Fruit fly (Drosophila melanogaster) whole organism, wandering third instar larva: ENCODE measurements around the gene red.

ENCODE experiments used
- CG32264 ChIP-seq: fragments of 200-800 bp; sonication (Bioruptor generic); optimal IDR thresholded peaks from 2 replicates; lab custom pipeline; 2016; ENCODE audit warnings: missing biosample characterization, missing genetic modification characterization
- CG9705 ChIP-seq: fragments of 200-800 bp; sonication (Bioruptor generic); optimal IDR thresholded peaks from 2 replicates; lab custom pipeline; 2018; ENCODE audit warnings: missing biosample characterization, mild to moderate bottlenecking, missing genetic modification characterization
- Dfd ChIP-seq: fragments of >200 bp; optimal IDR thresholded peaks from 2 replicates; lab custom pipeline; 2017; ENCODE audit warnings: missing biosample characterization, missing genetic modification characterization
- GATAd ChIP-seq: sonication (Bioruptor generic); optimal IDR thresholded peaks from 2 replicates; lab custom pipeline; 2016; ENCODE audit warnings: missing biosample characterization, missing genetic modification characterization
- HLH106 ChIP-seq: fragments of 200-800 bp; optimal IDR thresholded peaks from 3 replicates; lab custom pipeline; 2019; ENCODE audit warnings: missing biosample characterization, mild to moderate bottlenecking, missing genetic modification characterization, moderate library complexity
- Hnf4 ChIP-seq: fragments of 200-800 bp; sonication (Bioruptor generic); optimal IDR thresholded peaks from 2 replicates; lab custom pipeline; 2016; ENCODE audit warnings: missing biosample characterization, mild to moderate bottlenecking, missing genetic modification characterization
- Hr78 ChIP-seq: fragments of >200 bp; optimal IDR thresholded peaks from 2 replicates; lab custom pipeline; 2017; ENCODE audit warnings: missing biosample characterization, missing genetic modification characterization
- Hr83 ChIP-seq: fragments of 200-300 bp; sonication (Bioruptor generic); optimal IDR thresholded peaks from 2 replicates; lab custom pipeline; 2016; ENCODE audit warnings: missing biosample characterization, mild to moderate bottlenecking, missing genetic modification characterization, moderate library complexity; ENCODE audit not compliant: poor library complexity, severe bottlenecking
- N ChIP-seq: fragments of >200 bp; optimal IDR thresholded peaks from 2 replicates; lab custom pipeline; 2018; ENCODE audit warnings: missing biosample characterization, missing external identifiers, missing genetic modification characterization
- OdsH ChIP-seq: fragments of 200-800 bp; sonication (Bioruptor generic); optimal IDR thresholded peaks from 2 replicates; lab custom pipeline; 2016; ENCODE audit warnings: missing biosample characterization, mild to moderate bottlenecking, missing genetic modification characterization
- Rel ChIP-seq, 2 experiments: fragments of 200-800 bp; sonication (Bioruptor generic) in 1 of 2; optimal IDR thresholded peaks; 2 replicates in 1 of 2; 3 replicates in 1 of 2; lab custom pipeline; 2016 to 2019; ENCODE audit warnings: mild to moderate bottlenecking in 2 of 2, missing biosample characterization in 2 of 2, missing genetic modification characterization in 2 of 2, moderate library complexity in 1 of 2
- Sp1 ChIP-seq: fragments of 200-800 bp; sonication (Bioruptor generic); optimal IDR thresholded peaks from 3 replicates; lab custom pipeline; 2019; ENCODE audit warnings: missing biosample characterization, mild to moderate bottlenecking, missing genetic modification characterization, moderate library complexity
- Vsx2 ChIP-seq: fragments of 200-300, 225-300 bp; sonication (Bioruptor generic); optimal IDR thresholded peaks from 2 replicates; lab custom pipeline; 2018; ENCODE audit warnings: missing biosample characterization, missing genetic modification characterization; ENCODE audit not compliant: partially characterized antibody
- br ChIP-seq: fragments of 200-800 bp; sonication (Bioruptor generic); optimal IDR thresholded peaks from 2 replicates; lab custom pipeline; 2016; ENCODE audit warnings: missing biosample characterization, missing genetic modification characterization
- dl ChIP-seq, 2 experiments: fragments of 175-275, 200-275 bp in 1 of 2; fragments of 200-275 bp in 1 of 2; sonication (Bioruptor generic); optimal IDR thresholded peaks; lab custom pipeline; 2018; ENCODE audit warnings: mild to moderate bottlenecking in 2 of 2, missing biosample characterization in 2 of 2, missing genetic modification characterization in 2 of 2, moderate library complexity in 2 of 2; ENCODE audit not compliant: partially characterized antibody in 2 of 2, insufficient read depth in 1 of 2
- dsf ChIP-seq: sonication (Bioruptor generic); optimal IDR thresholded peaks from 2 replicates; lab custom pipeline; 2016; ENCODE audit warnings: missing biosample characterization, missing genetic modification characterization, borderline replicate concordance
- ey ChIP-seq: fragments of 200-800 bp; sonication (Bioruptor generic); optimal IDR thresholded peaks from 2 replicates; lab custom pipeline; 2016; ENCODE audit warnings: missing biosample characterization, missing genetic modification characterization
- foxo ChIP-seq, 2 experiments: fragments of 200-800 bp; sonication (Bioruptor generic); optimal IDR thresholded peaks; 2 replicates in 1 of 2; 3 replicates in 1 of 2; lab custom pipeline; 2016 to 2017; ENCODE audit warnings: missing biosample characterization in 2 of 2, missing genetic modification characterization in 2 of 2
- fru ChIP-seq: fragments of 200-800 bp; sonication (Bioruptor generic); optimal IDR thresholded peaks from 3 replicates; lab custom pipeline; 2016; ENCODE audit warnings: missing biosample characterization, mild to moderate bottlenecking, missing genetic modification characterization
- h ChIP-seq: fragments of 200-800 bp; sonication (Bioruptor generic); optimal IDR thresholded peaks from 3 replicates; lab custom pipeline; 2016; ENCODE audit warnings: missing biosample characterization, mild to moderate bottlenecking, missing genetic modification characterization
- jim ChIP-seq: fragments of 175-275, 200-325 bp; sonication (Bioruptor generic); optimal IDR thresholded peaks from 2 replicates; lab custom pipeline; 2016; ENCODE audit warnings: missing biosample characterization, mild to moderate bottlenecking, missing genetic modification characterization
- lola ChIP-seq: fragments of >200 bp; optimal IDR thresholded peaks from 2 replicates; lab custom pipeline; 2017; ENCODE audit warnings: missing biosample characterization, missing genetic modification characterization
- pan ChIP-seq: fragments of >200 bp; optimal IDR thresholded peaks from 2 replicates; lab custom pipeline; 2017
- psq ChIP-seq: fragments of 200-800 bp; sonication (Bioruptor generic); optimal IDR thresholded peaks from 3 replicates; lab custom pipeline; 2017; ENCODE audit warnings: missing biosample characterization, mild to moderate bottlenecking, missing genetic modification characterization, moderate library complexity
- rgr ChIP-seq: fragments of 200-800 bp; sonication (Bioruptor generic); optimal IDR thresholded peaks from 3 replicates; lab custom pipeline; 2016; ENCODE audit warnings: missing biosample characterization, mild to moderate bottlenecking, missing genetic modification characterization
- sage ChIP-seq: fragments of 200-800 bp; sonication (Bioruptor generic); optimal IDR thresholded peaks from 2 replicates; lab custom pipeline; 2016; ENCODE audit warnings: missing biosample characterization, mild to moderate bottlenecking, missing genetic modification characterization
- sv ChIP-seq: fragments of 200-800 bp; sonication (Bioruptor generic); optimal IDR thresholded peaks from 3 replicates; lab custom pipeline; 2016; ENCODE audit warnings: missing biosample characterization, missing genetic modification characterization
- woc ChIP-seq: sonication (Bioruptor generic); optimal IDR thresholded peaks from 2 replicates; lab custom pipeline; 2016; ENCODE audit warnings: missing biosample characterization, mild to moderate bottlenecking, missing genetic modification characterization

The red gene

DNA sequence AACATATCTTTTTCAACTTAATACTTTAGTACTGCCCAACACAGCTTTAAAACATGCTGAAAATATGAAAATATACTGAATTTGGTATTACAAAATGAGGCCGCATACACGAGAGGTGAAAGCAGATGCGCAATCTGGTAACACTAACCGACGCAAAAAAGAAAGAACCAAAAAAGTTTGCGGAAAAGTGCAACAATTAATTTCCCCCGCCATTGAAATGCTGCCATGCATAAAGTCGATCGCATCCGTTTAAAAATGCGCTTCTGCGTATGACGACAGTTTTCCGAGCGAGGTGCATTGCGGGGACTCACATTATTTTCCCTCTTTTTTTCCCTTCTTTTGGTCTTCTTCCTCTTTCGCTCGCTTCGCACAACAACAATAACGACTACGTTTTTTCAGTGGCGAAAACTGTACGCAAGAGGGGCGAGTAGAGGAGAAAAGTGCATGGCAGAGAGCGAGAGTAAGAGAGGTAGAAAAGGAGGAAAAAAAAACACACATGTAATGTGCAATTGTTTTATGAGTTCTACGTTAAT, 27.1 kb downstream of the red start, which contains the start of gene Set8:
Gene Set8 (plus strand): TSS at position 127 of the 533 bp plus-strand sequence.
- TF ChIP-seq Hr78, result no peak
- TF ChIP-seq Rel (GFP tag; optimal IDR thresholded peaks at IDR 0.05; lab: Kevin White, UChicago), result no peak
- peak; percentile 97 for TF ChIP-seq Rel (tag; optimal IDR thresholded peaks at IDR 0.05; lab: Kevin White, UChicago)
- no peak for TF ChIP-seq Vsx2 (GFP tag; lab: Kevin White, UChicago)
- TF ChIP-seq N (GFP tag; lab: Kevin White, UChicago), result no peak
- peak; percentile 93 for TF ChIP-seq jim
- peak; percentile 96 for TF ChIP-seq psq (GFP tag; lab: Kevin White, UChicago)

DNA sequence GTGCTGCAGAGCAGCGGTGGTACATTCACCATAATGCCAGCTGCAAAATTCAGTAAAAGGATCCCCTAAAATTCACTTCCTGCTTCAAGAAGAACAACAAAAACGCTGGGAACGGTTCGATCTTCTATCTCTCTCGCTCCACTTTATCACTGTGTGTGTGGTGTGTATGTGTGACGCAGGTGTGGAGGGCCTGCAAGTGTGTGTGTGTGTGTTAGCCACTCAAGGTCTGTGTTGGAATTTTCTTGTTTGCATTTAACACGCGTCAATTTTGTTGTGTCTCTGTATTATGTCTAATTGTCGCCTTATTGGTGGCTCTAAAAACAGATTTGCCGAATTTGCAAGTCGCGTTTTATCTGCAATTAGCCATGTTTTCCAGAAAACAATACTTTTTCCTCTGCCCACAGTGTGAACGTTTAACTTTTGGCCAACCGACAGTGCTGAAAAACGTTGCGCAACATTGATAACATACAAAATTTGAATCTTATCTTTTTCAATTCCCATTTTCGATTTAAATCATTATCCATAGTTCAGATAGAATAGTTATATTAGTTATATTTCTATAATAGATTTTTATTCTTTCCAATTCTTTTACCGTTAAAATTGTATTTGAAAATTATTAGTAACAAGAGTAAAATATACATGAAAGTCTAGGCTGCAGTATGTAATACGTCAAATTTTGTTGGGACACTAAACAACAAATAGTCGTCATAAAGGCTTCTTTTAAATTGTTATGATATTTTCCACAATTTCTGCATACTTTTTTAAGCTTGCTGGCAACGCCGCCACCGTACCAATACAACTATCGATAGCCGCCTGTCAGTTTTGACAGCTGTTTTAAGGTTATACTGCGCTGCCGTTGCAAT, 37.6 kb downstream of the red start, which contains the start of the genes Afti and ATPsynE:
Gene Afti (minus strand): TSS at position 440 of the 863 bp plus-strand sequence.
Gene ATPsynE (plus strand): TSS at position 698 of the 863 bp plus-strand sequence.
- TF ChIP-seq CG32264 (GFP tag; lab: Kevin White, UChicago) (peak; percentile 5), fru (GFP tag; lab: Kevin White, UChicago) (no peak), Sp1 (peak; percentile 41), CG9705 (peak; percentile 72), pan (lab: Kevin White, UChicago) (no peak), HLH106 (tag; lab: Kevin White, UChicago) (peak; percentile 80), ey (GFP tag; lab: Kevin White, UChicago) (peak; percentile 52), Hr83 (GFP tag; lab: Kevin White, UChicago) (peak; percentile 63), N (GFP tag; lab: Kevin White, UChicago) (peak; percentile 68), rgr (GFP tag; lab: Kevin White, UChicago) (peak; percentile 71), jim (peak; percentile 13), foxo (GFP tag; optimal IDR thresholded peaks at IDR 0.05; lab: Kevin White, UChicago) (peak in 1 of 2 experiments; percentile 82), dsf (GFP tag; lab: Kevin White, UChicago) (peak; percentile 48), lola (GFP tag; lab: Kevin White, UChicago) (no peak), sv (GFP tag; lab: Kevin White, UChicago) (peak; percentile 59), Rel (GFP tag; optimal IDR thresholded peaks at IDR 0.05; lab: Kevin White, UChicago) (no peak), Rel (tag; optimal IDR thresholded peaks at IDR 0.05; lab: Kevin White, UChicago) (peak; percentile 53), Hnf4 (GFP tag; lab: Kevin White, UChicago) (no peak), psq (GFP tag; lab: Kevin White, UChicago) (peak; percentile 51), sage (GFP tag; lab: Kevin White, UChicago) (no peak), h (GFP tag; lab: Kevin White, UChicago) (peak; percentile 65), OdsH (peak; percentile 12), GATAd (GFP tag; lab: Kevin White, UChicago) (peak; percentile 22), br (GFP tag; lab: Kevin White, UChicago) (no peak)

DNA sequence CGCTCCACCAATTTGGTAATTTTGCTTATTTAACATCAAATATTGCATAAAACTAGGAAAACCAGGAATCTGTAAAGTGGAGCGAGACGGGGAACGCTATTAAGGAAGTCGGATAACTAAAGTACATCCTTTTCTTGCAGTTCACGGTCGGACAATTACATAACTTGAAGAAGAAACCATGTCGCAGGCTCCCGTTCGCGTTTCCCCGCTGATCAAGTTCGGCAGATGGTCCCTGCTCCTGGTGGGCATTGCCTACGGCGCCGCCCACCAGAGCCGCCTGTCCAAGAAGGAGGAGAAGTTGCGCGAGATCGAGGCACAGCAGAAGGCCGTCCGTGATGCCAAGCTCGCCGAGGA, 38.2 kb downstream of the red start:
- TF ChIP-seq N (GFP tag; lab: Kevin White, UChicago) (no peak), Dfd (GFP tag; lab: Kevin White, UChicago) (no peak), Hr83 (GFP tag; lab: Kevin White, UChicago) (no peak), fru (GFP tag; lab: Kevin White, UChicago) (no peak), rgr (GFP tag; lab: Kevin White, UChicago) (no peak), h (GFP tag; lab: Kevin White, UChicago) (no peak), foxo (GFP tag; optimal IDR thresholded peaks at IDR 0.05; lab: Kevin White, UChicago) (no peak), woc (GFP tag; lab: Kevin White, UChicago) (no peak), dl (GFP tag; optimal IDR thresholded peaks at IDR 0.05; lab: Kevin White, UChicago; ENCODE audit: insufficient read depth in 1 of 2, partially characterized antibody in 2 of 2) (no peak), HLH106 (tag; lab: Kevin White, UChicago) (no peak), OdsH (no peak), Hr78 (no peak), CG32264 (GFP tag; lab: Kevin White, UChicago) (no peak), Hnf4 (GFP tag; lab: Kevin White, UChicago) (no peak), psq (GFP tag; lab: Kevin White, UChicago) (no peak)
